Fruit fly (Drosophila melanogaster): ENCODE results near the gene FucT6.
A peak's percentile ranks its signal among the peaks of the same experiment; 100 is the strongest.

FucT6 gene

dm6 chrX:11659080-11659479 is 50.7 kb downstream of the FucT6 start (continued):
- TF ChIP-seq wek (GFP tag; optimal IDR thresholded peaks at IDR 0.05) (no peak), tna (GFP tag; IDR thresholded peaks at IDR 0.05; ENCODE audit: partially characterized antibody) (no peak), E2f2 (GFP tag; IDR thresholded peaks at IDR 0.05) (peak; percentile 28; the same call in 1 of the 2 replicates), CG6791 (GFP tag; IDR thresholded peaks at IDR 0.05; ENCODE audit: partially characterized antibody) (no peak), cato (GFP tag; optimal IDR thresholded peaks at IDR 0.05; ENCODE audit: borderline replicate concordance) (no peak), tin (GFP tag; optimal IDR thresholded peaks at IDR 0.05) (no peak), MBD-R2 (GFP tag; IDR thresholded peaks at IDR 0.05) (no peak), ab (GFP tag; optimal IDR thresholded peaks at IDR 0.05) (no peak), Hand (GFP tag; optimal IDR thresholded peaks at IDR 0.05) (no peak), B-H2 (GFP tag; optimal IDR thresholded peaks at IDR 0.05) (no peak), inv (GFP tag; IDR thresholded peaks at IDR 0.05; ENCODE audit: partially characterized antibody) (no peak), pros (GFP tag; optimal IDR thresholded peaks at IDR 0.05) (no peak), wor (GFP tag; IDR thresholded peaks at IDR 0.05) (peak; percentile 26; the same call in 1 of the 2 replicates), pita (GFP tag; optimal IDR thresholded peaks at IDR 0.05) (no peak), Gug (GFP tag; IDR thresholded peaks at IDR 0.05) (peak; percentile 30; the same call in 1 of the 4 replicates), odd (GFP tag; optimal IDR thresholded peaks at IDR 0.05) (no peak), CG12942 (GFP tag; optimal IDR thresholded peaks at IDR 0.05) (peak; percentile 9), CG17328 (GFP tag; IDR thresholded peaks at IDR 0.05) (no peak), CG18764 (GFP tag; optimal IDR thresholded peaks at IDR 0.05) (peak; percentile 25), CG15601 (tag; optimal IDR thresholded peaks at IDR 0.05) (peak; percentile 60), crol (GFP tag; IDR thresholded peaks at IDR 0.05) (no peak), Nf-YA (GFP tag; IDR thresholded peaks at IDR 0.05) (no peak), CG32532 (GFP tag; IDR thresholded peaks at IDR 0.05) (no peak), Hr78 (GFP tag; optimal IDR thresholded peaks at IDR 0.05) (peak in 1 of 2 experiments; percentile 42), lilli (GFP tag; optimal IDR thresholded peaks at IDR 0.05) (no peak), CG4617 (GFP tag; optimal IDR thresholded peaks at IDR 0.05; ENCODE audit: borderline replicate concordance) (no peak), p53 (GFP tag; optimal IDR thresholded peaks at IDR 0.05) (no peak), CrebB (tag; optimal IDR thresholded peaks at IDR 0.05) (no peak), Fer2 (tag; optimal IDR thresholded peaks at IDR 0.05) (peak; percentile 3), CG7271 (tag; optimal IDR thresholded peaks at IDR 0.05) (no peak), Nf-YB (GFP tag; optimal IDR thresholded peaks at IDR 0.05) (no peak), CG12104 (GFP tag; optimal IDR thresholded peaks at IDR 0.05) (no peak), Asciz (GFP tag; optimal IDR thresholded peaks at IDR 0.05) (peak; percentile 55), CG30431 (GFP tag; optimal IDR thresholded peaks at IDR 0.05) (no peak), esg (GFP tag; conservative IDR thresholded peaks at IDR 0.05) (peak; percentile 35), eyg (GFP tag; optimal IDR thresholded peaks at IDR 0.05) (no peak), btn (GFP tag; optimal IDR thresholded peaks at IDR 0.05) (no peak), zen2 (GFP tag; IDR thresholded peaks at IDR 0.05; ENCODE audit: partially characterized antibody) (no peak), HLH4C (GFP tag; IDR thresholded peaks at IDR 0.05; ENCODE audit: partially characterized antibody) (no peak), CG17568 (GFP tag; optimal IDR thresholded peaks at IDR 0.05) (no peak), gro (GFP tag; optimal IDR thresholded peaks at IDR 0.05) (no peak), ham (GFP tag; IDR thresholded peaks at IDR 0.05) (no peak), phol (tag; optimal IDR thresholded peaks at IDR 0.05) (peak; percentile 76), CG4707 (GFP tag; optimal IDR thresholded peaks at IDR 0.05) (no peak), cg (GFP tag; optimal IDR thresholded peaks at IDR 0.05) (no peak), CG17802 (tag; optimal IDR thresholded peaks at IDR 0.05) (no peak), ssp (GFP tag; IDR thresholded peaks at IDR 0.05) (peak; percentile 37; the same call in 1 of the 2 replicates), Oaz (GFP tag; IDR thresholded peaks at IDR 0.05) (0 out of 2 replicates have a peak, but pooled peaks have one; percentile 16), CG13296 (GFP tag; optimal IDR thresholded peaks at IDR 0.05) (peak; percentile 35), CG10321 (GFP tag; IDR thresholded peaks at IDR 0.05) (no peak)

Measured in whole organism, embryonic.